Worm (Caenorhabditis elegans) whole organism, late embryonic: ENCODE data around the gene tmem-258.

Experiments used
- C38D4.7 ChIP-seq: fragments of 200-800 bp; sonication (Bioruptor generic); optimal IDR thresholded peaks from 2 replicates; lab custom pipeline; 2018; ENCODE audit warnings: mild to moderate bottlenecking, missing genetic modification characterization, moderate library complexity, missing compliant biosample characterization
- F13H6.1 ChIP-seq: sonication (generic microtip); optimal IDR thresholded peaks from 2 replicates; lab custom pipeline; 2016; ENCODE audit warnings: missing genetic modification characterization, missing compliant biosample characterization
- ama-1 ChIP-seq: fragments of 150-350 bp; optimal IDR thresholded peaks from 2 replicates; lab custom pipeline; 2014
- ceh-14 ChIP-seq: sonication (generic microtip); optimal IDR thresholded peaks from 2 replicates; lab custom pipeline; 2016; ENCODE audit warnings: missing genotype, missing genetic modification characterization, missing compliant biosample characterization
- ceh-22 ChIP-seq: sonication (generic microtip); optimal IDR thresholded peaks from 2 replicates; lab custom pipeline; 2017; ENCODE audit warnings: missing biosample characterization, missing genetic modification characterization
- ceh-24 ChIP-seq: sonication (generic microtip); optimal IDR thresholded peaks from 2 replicates; lab custom pipeline; 2016; ENCODE audit warnings: mild to moderate bottlenecking, missing genetic modification characterization, missing compliant biosample characterization
- ceh-9 ChIP-seq: sonication (generic microtip); optimal IDR thresholded peaks from 2 replicates; lab custom pipeline; 2016; ENCODE audit warnings: mild to moderate bottlenecking, missing genetic modification characterization, inconsistent platforms, missing compliant biosample characterization
- che-1 ChIP-seq: sonication (generic microtip); optimal IDR thresholded peaks from 2 replicates; lab custom pipeline; 2016; ENCODE audit warnings: mild to moderate bottlenecking, missing genetic modification characterization, missing compliant biosample characterization
- dmd-4 ChIP-seq: sonication (generic microtip); optimal IDR thresholded peaks from 2 replicates; lab custom pipeline; 2016; ENCODE audit warnings: borderline replicate concordance, missing genetic modification characterization, missing compliant biosample characterization
- elt-2 ChIP-seq: sonication (generic microtip); optimal IDR thresholded peaks from 2 replicates; lab custom pipeline; 2016; ENCODE audit warnings: missing genetic modification reagents, missing genetic modification characterization, missing compliant biosample characterization
- rnt-1 ChIP-seq: sonication (generic microtip); optimal IDR thresholded peaks from 2 replicates; lab custom pipeline; 2016; ENCODE audit warnings: missing genetic modification characterization, missing compliant biosample characterization
- tbx-2 ChIP-seq: sonication (generic microtip); optimal IDR thresholded peaks from 2 replicates; lab custom pipeline; 2016; ENCODE audit warnings: missing genetic modification characterization, missing compliant biosample characterization
- ttx-3 ChIP-seq: sonication (generic microtip); optimal IDR thresholded peaks from 2 replicates; lab custom pipeline; 2016; ENCODE audit warnings: missing genetic modification reagents, missing genetic modification characterization, missing compliant biosample characterization

- TF ChIP-seq C38D4.7 (no peak), ttx-3 (tag; lab: Kevin White, UChicago) (no peak), elt-2 (peak; percentile 8), ceh-22 (tag; lab: Kevin White, UChicago) (no peak), ceh-24 (tag; lab: Kevin White, UChicago) (no peak), ama-1 (lab: Kevin White, UChicago) (no peak), ceh-9 (no peak), dmd-4 (tag; lab: Kevin White, UChicago) (no peak), che-1 (tag; lab: Kevin White, UChicago) (no peak), ceh-14 (tag; lab: Kevin White, UChicago) (no peak), F13H6.1 (tag; lab: Kevin White, UChicago) (no peak), tbx-2 (tag; lab: Kevin White, UChicago) (no peak), rnt-1 (no peak)
Measured at ce11 chrV:7093720-7094401, 30.9 kb downstream of the tmem-258 start, which contains the start of gene nhr-135.
